Worm (Caenorhabditis elegans) whole organism, early embryonic: ENCODE data around the gene M03A1.3.

Experiments used
- B0310.2 ChIP-seq: sonication (generic microtip); optimal IDR thresholded peaks from 2 replicates; lab custom pipeline; 2016; ENCODE audit warnings: mild to moderate bottlenecking, missing genetic modification characterization, missing compliant biosample characterization
- F13C5.2 ChIP-seq: sonication (generic microtip); optimal IDR thresholded peaks from 2 replicates; lab custom pipeline; 2017; ENCODE audit warnings: mild to moderate bottlenecking, missing genetic modification characterization, inconsistent platforms, missing compliant biosample characterization
- aly-1 ChIP-seq: sonication (generic microtip); optimal IDR thresholded peaks from 2 replicates; lab custom pipeline; 2016; ENCODE audit warnings: missing genetic modification characterization, missing compliant biosample characterization
- ama-1 ChIP-seq: fragments of 150-350 bp; optimal IDR thresholded peaks from 2 replicates; lab custom pipeline; 2014
- ceh-13 ChIP-seq: fragments of 200-800 bp; sonication (Bioruptor generic); optimal IDR thresholded peaks from 2 replicates; lab custom pipeline; 2018; ENCODE audit warnings: mild to moderate bottlenecking, missing genetic modification characterization, missing compliant biosample characterization
- ceh-36 ChIP-seq: sonication (generic microtip); optimal IDR thresholded peaks from 2 replicates; lab custom pipeline; 2016; ENCODE audit warnings: missing genetic modification characterization, inconsistent platforms, missing compliant biosample characterization
- ets-7 ChIP-seq: sonication (generic microtip); optimal IDR thresholded peaks from 2 replicates; lab custom pipeline; 2016; ENCODE audit warnings: missing genotype, missing genetic modification characterization, missing compliant biosample characterization
- flt-1 ChIP-seq: fragments of 200-800 bp; sonication (Bioruptor generic); IDR thresholded peaks from 2 replicates; pipeline ENCODE4 v1.3.6; 2022; ENCODE audit warnings: missing genetic modification characterization, missing compliant biosample characterization
- hmbx-1 ChIP-seq: sonication (generic microtip); optimal IDR thresholded peaks from 2 replicates; lab custom pipeline; 2016; ENCODE audit warnings: mild to moderate bottlenecking, missing genetic modification characterization, missing compliant biosample characterization
- hmg-4 ChIP-seq: fragments of 200-800 bp; sonication (Bioruptor generic); optimal IDR thresholded peaks from 2 replicates; lab custom pipeline; 2018; ENCODE audit warnings: mild to moderate bottlenecking, missing genetic modification characterization, missing compliant biosample characterization
- hnd-1 ChIP-seq: sonication (generic microtip); optimal IDR thresholded peaks from 2 replicates; lab custom pipeline; 2016; ENCODE audit warnings: missing genetic modification characterization, missing compliant biosample characterization
- pes-1 ChIP-seq: fragments of 200-800 bp; sonication (Bioruptor generic); IDR thresholded peaks from 2 replicates; pipeline ENCODE4 v1.3.6; 2022; ENCODE audit warnings: missing genetic modification reagents, missing genetic modification characterization, missing compliant biosample characterization
- scrt-1 ChIP-seq: fragments of 200-800 bp; sonication (Bioruptor generic); IDR thresholded peaks from 2 replicates; pipeline ENCODE4 v1.3.6; 2022; ENCODE audit warnings: missing genetic modification characterization, missing compliant biosample characterization
- sea-1 ChIP-seq: fragments of 200-800 bp; sonication (Bioruptor generic); conservative IDR thresholded peaks from 2 replicates; pipeline ENCODE4 v1.3.6; 2022; ENCODE audit warnings: missing genetic modification characterization, missing compliant biosample characterization
- tbx-11 ChIP-seq: fragments of 200-800 bp; sonication (Bioruptor generic); IDR thresholded peaks from 2 replicates; pipeline ENCODE4 v1.3.6; 2022; ENCODE audit warnings: missing genetic modification characterization, missing compliant biosample characterization
- tbx-37 ChIP-seq: fragments of 200-800 bp; sonication (Bioruptor generic); conservative IDR thresholded peaks from 2 replicates; pipeline ENCODE4 v1.3.6; 2022; ENCODE audit warnings: missing genetic modification reagents, missing genetic modification characterization, missing compliant biosample characterization
- tra-4 ChIP-seq: sonication (generic microtip); optimal IDR thresholded peaks from 2 replicates; lab custom pipeline; 2017; ENCODE audit warnings: missing genetic modification characterization, missing compliant biosample characterization

M03A1.3 gene

DNA sequence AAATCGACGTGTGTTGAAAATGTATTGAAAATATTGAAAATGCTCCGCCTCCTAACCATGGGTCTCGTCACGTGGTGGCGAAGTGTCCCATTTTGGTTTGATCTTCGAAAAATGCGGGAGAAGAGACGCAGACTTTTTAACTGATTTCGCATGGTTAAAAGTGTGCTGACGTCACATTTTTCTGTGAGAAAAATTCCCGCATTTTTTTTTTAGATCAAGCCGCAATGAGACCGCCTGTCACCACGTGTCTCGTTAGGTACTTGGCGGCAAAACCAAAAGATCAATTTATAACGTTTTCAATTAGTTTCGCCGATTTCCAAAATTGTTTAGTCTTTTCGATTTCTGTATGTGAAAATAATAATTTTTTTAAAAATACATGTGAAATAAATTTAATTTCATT lies 32.4 kb upstream of the M03A1.3 start:
- TF ChIP-seq hnd-1 (tag; lab: Kevin White, UChicago), result no peak
- TF ChIP-seq tra-4 (tag; lab: Kevin White, UChicago), result no peak
- no peak for TF ChIP-seq flt-1
- TF ChIP-seq pes-1 (GFP tag; lab: Robert Waterston, UW), result no peak
- TF ChIP-seq ama-1 (lab: Kevin White, UChicago), result no peak
- TF ChIP-seq F13C5.2, result no peak
- TF ChIP-seq tbx-37 (GFP tag; lab: Robert Waterston, UW), result no peak
- no peak for TF ChIP-seq ceh-36 (tag; lab: Kevin White, UChicago)
- TF ChIP-seq sea-1 (GFP tag; lab: Robert Waterston, UW), result no peak
- TF ChIP-seq hmg-4, result no peak
- TF ChIP-seq ets-7, result no peak
- TF ChIP-seq B0310.2 (tag; lab: Kevin White, UChicago), result no peak
- TF ChIP-seq tbx-11 (GFP tag; lab: Robert Waterston, UW), result no peak
- TF ChIP-seq aly-1 (tag; lab: Kevin White, UChicago), result no peak
- TF ChIP-seq hmbx-1 (tag; lab: Kevin White, UChicago), result no peak

DNA sequence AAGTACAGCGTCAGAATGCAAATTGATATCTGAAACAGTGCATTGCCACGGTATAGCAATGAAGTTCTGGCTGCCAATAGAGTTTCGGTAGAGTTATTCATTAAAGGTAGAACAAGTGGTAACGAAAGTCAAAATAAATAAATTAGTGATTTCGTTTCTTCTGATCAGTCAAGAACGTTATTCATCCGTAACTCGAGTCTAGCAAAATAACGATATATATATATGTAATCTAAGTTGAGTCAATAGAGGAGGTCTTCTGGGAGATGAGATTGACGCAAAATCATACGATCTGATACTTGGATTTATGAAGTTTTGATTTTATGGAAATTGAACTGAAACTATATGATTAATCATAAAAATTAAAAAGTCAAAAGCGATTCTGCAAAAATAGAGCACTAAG lies 29.8 kb upstream of the M03A1.3 start, which contains the start of gene sra-35:
TSS of gene sra-35 (minus strand) at position 101 of the 400 bp plus-strand sequence.
- no peak for TF ChIP-seq B0310.2 (tag; lab: Kevin White, UChicago)
- TF ChIP-seq hmbx-1 (tag; lab: Kevin White, UChicago), result no peak
- no peak for TF ChIP-seq ceh-13 (GFP tag; lab: Kevin White, UChicago)
- no peak for TF ChIP-seq sea-1 (GFP tag; lab: Robert Waterston, UW)
- no peak for TF ChIP-seq flt-1
- no peak for TF ChIP-seq F13C5.2
- TF ChIP-seq ceh-36 (tag; lab: Kevin White, UChicago), result no peak
- no peak for TF ChIP-seq aly-1 (tag; lab: Kevin White, UChicago)
- TF ChIP-seq pes-1 (GFP tag; lab: Robert Waterston, UW), result no peak
- TF ChIP-seq hnd-1 (tag; lab: Kevin White, UChicago), result no peak
- TF ChIP-seq scrt-1 (GFP tag; lab: Robert Waterston, UW), result no peak
- TF ChIP-seq tbx-11 (GFP tag; lab: Robert Waterston, UW), result no peak
- no peak for TF ChIP-seq tbx-37 (GFP tag; lab: Robert Waterston, UW)
- no peak for TF ChIP-seq hmg-4
- no peak for TF ChIP-seq ets-7
- no peak for TF ChIP-seq ama-1 (lab: Kevin White, UChicago)
- TF ChIP-seq tra-4 (tag; lab: Kevin White, UChicago), result no peak

DNA sequence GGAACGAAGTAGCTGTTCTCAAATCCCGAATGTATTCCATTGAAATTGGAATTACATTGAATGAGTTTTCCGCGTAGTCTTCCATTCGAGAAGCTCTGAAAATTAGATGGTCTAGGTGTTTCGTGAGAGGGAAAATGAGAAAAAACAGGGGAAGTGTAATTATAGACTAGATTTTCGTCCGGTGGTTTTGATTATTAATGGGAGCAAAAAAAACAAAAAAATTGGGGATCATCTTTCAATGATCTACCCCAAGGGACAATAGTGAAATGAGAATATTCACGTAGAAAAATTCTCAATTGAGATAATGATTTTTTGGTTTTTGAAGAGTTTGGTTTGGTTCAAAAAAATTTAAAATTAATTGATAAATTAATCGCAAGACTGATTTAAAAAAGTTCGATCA lies 25.7 kb upstream of the M03A1.3 start, which contains the start of gene sra-32:
TSS of gene sra-32 (minus strand) at position 101 of the 400 bp plus-strand sequence.
- TF ChIP-seq scrt-1 (GFP tag; lab: Robert Waterston, UW) (no peak), tbx-37 (GFP tag; lab: Robert Waterston, UW) (no peak), hnd-1 (tag; lab: Kevin White, UChicago) (no peak), sea-1 (GFP tag; lab: Robert Waterston, UW) (no peak), hmg-4 (no peak), ceh-13 (GFP tag; lab: Kevin White, UChicago) (no peak), F13C5.2 (no peak), flt-1 (no peak), tbx-11 (GFP tag; lab: Robert Waterston, UW) (no peak), pes-1 (GFP tag; lab: Robert Waterston, UW) (no peak), hmbx-1 (tag; lab: Kevin White, UChicago) (no peak), ets-7 (no peak), ceh-36 (tag; lab: Kevin White, UChicago) (no peak), B0310.2 (tag; lab: Kevin White, UChicago) (no peak)

ce11 chrII:4537141-4537540 lies 20.4 kb upstream of the M03A1.3 start, which contains the start of gene sra-33:
sra-33 (minus strand) TSS chrII:4537241.
- TF ChIP-seq tra-4 (tag; lab: Kevin White, UChicago) (no peak), B0310.2 (tag; lab: Kevin White, UChicago) (no peak), hmbx-1 (tag; lab: Kevin White, UChicago) (no peak), scrt-1 (GFP tag; lab: Robert Waterston, UW) (no peak), pes-1 (GFP tag; lab: Robert Waterston, UW) (no peak), ama-1 (lab: Kevin White, UChicago) (no peak), F13C5.2 (no peak), hmg-4 (no peak), flt-1 (no peak), sea-1 (GFP tag; lab: Robert Waterston, UW) (no peak), ets-7 (no peak), tbx-11 (GFP tag; lab: Robert Waterston, UW) (no peak), tbx-37 (GFP tag; lab: Robert Waterston, UW) (no peak), ceh-13 (GFP tag; lab: Kevin White, UChicago) (no peak), aly-1 (tag; lab: Kevin White, UChicago) (no peak), ceh-36 (tag; lab: Kevin White, UChicago) (no peak), hnd-1 (tag; lab: Kevin White, UChicago) (no peak)

ce11 chrII:4540631-4541030 lies 17.0 kb upstream of the M03A1.3 start, which contains the start of gene sra-36:
sra-36 (minus strand) TSS chrII:4540731.
- TF ChIP-seq ceh-36 (tag; lab: Kevin White, UChicago) (no peak), flt-1 (no peak), ama-1 (lab: Kevin White, UChicago) (no peak), sea-1 (GFP tag; lab: Robert Waterston, UW) (no peak), F13C5.2 (no peak), ceh-13 (GFP tag; lab: Kevin White, UChicago) (no peak)

ce11 chrII:4543568-4543967 lies 14.0 kb upstream of the M03A1.3 start, which contains the start of gene sra-34:
sra-34 (minus strand) TSS chrII:4543668.
- TF ChIP-seq ama-1 (lab: Kevin White, UChicago), result no peak
- no peak for TF ChIP-seq flt-1

DNA sequence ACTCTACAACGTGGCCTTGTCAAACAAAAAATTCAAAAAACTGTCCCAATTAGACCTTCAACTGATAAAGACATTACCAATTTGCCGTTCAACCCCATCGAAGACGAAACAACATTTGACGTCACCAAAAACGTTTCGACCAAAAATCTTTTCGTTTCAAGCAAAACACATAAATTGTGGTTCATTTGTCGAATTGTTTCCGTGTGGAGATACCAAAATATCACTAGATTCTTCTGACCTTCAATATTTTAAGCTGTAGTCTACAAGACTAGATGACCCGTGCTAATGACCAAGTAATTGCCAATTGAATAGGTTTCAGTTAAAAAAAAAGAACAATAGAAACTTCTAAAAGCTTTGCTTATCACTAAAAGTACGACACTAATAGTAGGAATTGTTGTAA lies 9.2 kb upstream of the M03A1.3 start:
- TF ChIP-seq hmbx-1 (tag; lab: Kevin White, UChicago), result no peak
- TF ChIP-seq hnd-1 (tag; lab: Kevin White, UChicago), result no peak
- no peak for TF ChIP-seq scrt-1 (GFP tag; lab: Robert Waterston, UW)
